Worm (Caenorhabditis elegans): ENCODE results near the gene ipla-5.

DNA sequence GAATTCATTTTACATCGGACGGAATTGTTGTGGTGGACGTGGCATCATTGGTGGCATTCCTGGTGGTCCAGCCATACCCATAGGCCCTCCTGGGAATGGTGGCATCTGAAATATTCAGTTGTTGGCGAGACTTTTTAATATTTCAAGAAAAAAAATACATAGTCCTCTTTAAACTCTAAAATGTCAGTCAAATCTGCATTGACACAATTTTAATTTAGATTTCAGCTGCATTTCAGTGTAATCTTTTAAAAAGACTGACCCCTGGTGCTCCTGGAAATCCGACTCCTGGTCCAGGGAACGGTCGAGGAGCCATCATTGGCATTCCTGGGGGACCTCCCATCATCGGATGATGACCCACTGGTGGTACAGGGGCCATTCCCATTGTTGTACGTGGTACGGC lies 28.1 kb upstream of the ipla-5 start:
- TF ChIP-seq nhr-76 (tag; optimal IDR thresholded peaks at IDR 0.05) (no peak), unc-62 (GFP tag; optimal IDR thresholded peaks at IDR 0.05) (no peak), pha-4 (tag; optimal IDR thresholded peaks at IDR 0.05) (no peak), elt-3 (tag; optimal IDR thresholded peaks at IDR 0.05) (no peak), lin-13 (tag; optimal IDR thresholded peaks at IDR 0.05) (no peak)
